Fruit fly (Drosophila melanogaster) whole organism, embryonic: Measurements from ENCODE around the gene CG6178.

Experiments
- CG3281 ChIP-seq: fragments of 200-800 bp; sonication (Bioruptor generic); optimal IDR thresholded peaks from 3 replicates; lab custom pipeline; 2017; ENCODE audit warnings: missing biosample characterization, mild to moderate bottlenecking, missing genetic modification characterization
- CG3407 ChIP-seq: fragments of 200-800 bp; sonication (Bioruptor generic); optimal IDR thresholded peaks from 2 replicates; lab custom pipeline; 2018; ENCODE audit warnings: missing biosample characterization, mild to moderate bottlenecking, missing genetic modification characterization
- CG6854 ChIP-seq: fragments of 200-800 bp; sonication (Bioruptor generic); optimal IDR thresholded peaks from 3 replicates; lab custom pipeline; 2017; ENCODE audit warnings: missing biosample characterization, mild to moderate bottlenecking, missing genetic modification characterization
- CG9215 ChIP-seq: fragments of 200-800 bp; sonication (Bioruptor generic); IDR thresholded peaks from 2 replicates; pipeline ENCODE4 v1.3.6; 2022; ENCODE audit warnings: missing biosample characterization, missing genetic modification characterization
- CkIIα-i1 ChIP-seq: fragments of 200-800 bp; sonication (Bioruptor generic); IDR thresholded peaks from 2 replicates; pipeline ENCODE4 v1.3.6; 2022; ENCODE audit warnings: missing biosample characterization, missing genetic modification characterization
- D19B ChIP-seq: fragments of 200-800 bp; sonication (Bioruptor generic); optimal IDR thresholded peaks from 2 replicates; lab custom pipeline; 2017; ENCODE audit warnings: missing biosample characterization, mild to moderate bottlenecking, missing genetic modification characterization
- Dek ChIP-seq: fragments of 200-800 bp; sonication (Bioruptor generic); optimal IDR thresholded peaks from 3 replicates; lab custom pipeline; 2019; ENCODE audit warnings: missing biosample characterization, mild to moderate bottlenecking, missing genetic modification characterization, moderate library complexity
- Dll ChIP-seq: fragments of 200-800 bp; sonication (Bioruptor generic); IDR thresholded peaks from 4 replicates; pipeline ENCODE4 v1.3.6; 2022; ENCODE audit warnings: missing biosample characterization, missing genetic modification characterization; ENCODE audit not compliant: partially characterized antibody
- Fer3 ChIP-seq: fragments of 200-800 bp; sonication (Bioruptor generic); optimal IDR thresholded peaks from 2 replicates; lab custom pipeline; 2018; ENCODE audit warnings: missing biosample characterization, mild to moderate bottlenecking, missing genetic modification characterization, moderate library complexity
- br ChIP-seq: fragments of >200 bp; optimal IDR thresholded peaks from 2 replicates; lab custom pipeline; 2017
- nerfin-2 ChIP-seq: fragments of 200-800 bp; sonication (Bioruptor generic); IDR thresholded peaks from 2 replicates; pipeline ENCODE4 v1.3.6; 2022; ENCODE audit warnings: missing biosample characterization, missing genetic modification characterization; ENCODE audit not compliant: partially characterized antibody

dm6 chr3R:24163556-24164022 lies 11.4 kb downstream of the CG6178 start, which contains the start of gene Apc2:
- TF ChIP-seq CG3281 (peak; percentile 55), CG6854 (GFP tag; lab: Kevin White, UChicago) (no peak), Dek (tag; lab: Kevin White, UChicago) (peak; percentile 31), br (lab: Kevin White, UChicago) (no peak), CkIIα-i1 (GFP tag; lab: Robert Waterston, UW) (no peak), D19B (peak; percentile 36), CG3407 (no peak), Dll (GFP tag; lab: Robert Waterston, UW) (peak; percentile 78), Fer3 (tag; lab: Kevin White, UChicago) (peak; percentile 69), nerfin-2 (GFP tag; lab: Robert Waterston, UW) (no peak), CG9215 (GFP tag; lab: Robert Waterston, UW) (no peak)
